Fruit fly (Drosophila melanogaster): ENCODE data around the gene Ste12DOR.

DNA sequence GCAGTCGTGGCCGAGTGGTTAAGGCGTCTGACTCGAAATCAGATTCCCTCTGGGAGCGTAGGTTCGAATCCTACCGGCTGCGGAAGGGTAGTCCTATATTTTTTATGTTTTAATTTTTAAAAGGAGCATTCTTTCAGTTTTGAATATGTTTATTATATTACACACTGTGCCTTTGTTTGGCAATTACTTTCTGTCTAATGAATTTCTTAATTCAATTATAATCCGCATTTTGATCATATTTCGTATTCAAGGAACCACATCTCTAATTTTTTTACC, 15.4 kb downstream of the Ste12DOR start:
- TF ChIP-seq esn (GFP tag; optimal IDR thresholded peaks at IDR 0.05) (no peak), pdm3 (GFP tag; optimal IDR thresholded peaks at IDR 0.05) (no peak), Hr39 (GFP tag; optimal IDR thresholded peaks at IDR 0.05) (no peak), CG11762 (GFP tag; optimal IDR thresholded peaks at IDR 0.05; ENCODE audit: insufficient read depth) (no peak), dsx (GFP tag; optimal IDR thresholded peaks at IDR 0.05; ENCODE audit: poor library complexity, severe bottlenecking) (no peak), CG6808 (GFP tag; optimal IDR thresholded peaks at IDR 0.05) (no peak), CG32006 (GFP tag; optimal IDR thresholded peaks at IDR 0.05) (no peak), Ets21C (GFP tag; optimal IDR thresholded peaks at IDR 0.05) (no peak), CG8119 (GFP tag; IDR thresholded peaks at IDR 0.05) (no peak), fd59A (GFP tag; optimal IDR thresholded peaks at IDR 0.05) (no peak)
